Fruit fly (Drosophila melanogaster) ovary, adult (tissue): Measurements from ENCODE around the gene Pgm1.

ENCODE experiments used
- CG17801 ChIP-seq: fragments of 200-800 bp; optimal IDR thresholded peaks from 2 replicates; lab custom pipeline; 2019; ENCODE audit warnings: missing biosample characterization, mild to moderate bottlenecking, missing genetic modification characterization, moderate library complexity; ENCODE audit not compliant: partially characterized antibody

The Pgm1 gene

DNA sequence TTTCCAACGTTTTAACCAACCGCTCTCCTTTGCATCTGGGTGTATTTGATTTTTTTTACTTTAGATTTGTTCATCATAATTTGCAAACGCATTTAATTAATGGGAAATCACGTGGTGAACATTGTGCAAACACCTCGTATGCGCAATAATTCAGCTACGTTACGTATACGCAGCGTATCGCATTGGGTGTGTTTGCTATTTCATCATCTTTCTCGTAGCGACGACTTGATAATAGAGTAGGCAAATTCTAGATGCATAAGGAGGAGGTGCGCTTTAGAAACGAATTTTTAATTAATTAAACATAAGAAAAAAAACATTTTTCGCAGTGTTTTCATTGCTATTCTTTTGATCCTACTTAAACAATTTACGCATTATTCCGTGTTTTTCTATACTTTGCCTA is 25.3 kb upstream of the Pgm1 start:
- no peak for TF ChIP-seq CG17801 (GFP tag; lab: Kevin White, UChicago)

DNA sequence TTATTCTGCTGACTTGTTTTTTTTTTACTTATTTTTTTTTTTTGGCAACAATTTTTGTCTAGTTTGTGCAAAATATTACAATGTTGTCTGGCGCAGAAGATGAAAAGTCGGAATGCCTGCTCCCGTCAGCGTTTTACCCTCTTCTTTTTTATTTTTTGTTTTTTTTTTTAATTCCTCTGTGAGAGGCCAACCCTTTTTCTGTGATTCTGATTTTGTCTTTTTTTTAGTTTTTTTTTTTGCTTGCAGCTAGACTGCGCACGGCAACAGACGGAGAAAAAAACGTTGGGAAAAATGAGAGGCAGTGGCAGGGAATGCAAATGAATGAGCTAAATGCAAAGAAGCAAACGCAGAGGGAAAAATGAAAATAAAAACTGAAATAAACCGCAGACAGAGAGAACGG is 24.8 kb upstream of the Pgm1 start:
- TF ChIP-seq CG17801 (GFP tag; lab: Kevin White, UChicago) = no peak

DNA sequence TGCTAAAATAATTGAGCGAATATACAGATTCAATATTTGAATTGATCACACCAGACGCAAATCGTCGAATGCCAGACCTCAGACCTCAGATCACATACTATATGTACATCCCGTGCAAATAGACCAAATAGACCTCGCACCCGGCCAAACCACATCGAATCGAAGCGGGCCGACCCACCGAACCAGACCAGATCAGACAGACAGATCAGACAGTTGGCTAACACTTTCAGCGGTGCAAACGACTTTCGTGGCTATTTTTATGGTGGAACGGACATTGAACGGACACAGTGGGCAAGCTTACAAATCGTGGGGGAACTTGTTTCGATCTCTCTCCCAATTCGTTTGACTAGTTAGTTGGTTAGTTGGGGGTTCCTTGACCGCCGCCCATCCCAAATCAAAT is 23.4 kb upstream of the Pgm1 start:
- TF ChIP-seq CG17801 (GFP tag; lab: Kevin White, UChicago) = no peak

DNA sequence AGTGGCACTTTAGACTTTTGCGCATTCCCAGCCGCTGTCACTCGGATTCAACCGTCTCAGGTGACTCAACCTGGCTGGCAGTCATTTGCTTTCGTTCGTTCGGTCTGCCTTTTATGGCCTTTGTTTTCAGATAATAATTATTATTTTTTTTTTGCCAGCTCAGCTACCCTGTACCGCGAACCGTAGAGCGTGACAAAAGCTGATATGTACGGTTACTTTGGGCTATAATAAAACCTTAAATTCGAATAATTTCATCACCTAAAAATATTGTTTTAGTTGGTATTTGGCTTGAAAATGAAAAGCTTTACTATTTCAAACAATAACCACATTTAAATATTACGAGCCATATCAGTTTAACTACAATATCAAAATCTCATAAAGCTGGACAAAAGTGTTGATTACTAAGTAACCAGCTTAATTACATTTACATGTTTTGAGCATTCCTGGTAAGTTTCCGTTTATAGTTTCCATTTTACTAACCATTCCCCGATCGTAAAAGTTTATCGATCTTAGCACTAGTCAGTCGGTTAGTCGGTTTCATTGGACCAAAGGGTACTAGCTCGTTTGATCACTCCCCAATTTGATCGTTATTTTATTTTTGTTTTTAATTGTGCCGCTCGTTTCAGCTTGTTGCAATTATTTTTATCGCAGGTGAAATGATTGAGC is 22.7 kb upstream of the Pgm1 start:
- no peak for TF ChIP-seq CG17801 (GFP tag; lab: Kevin White, UChicago)

DNA sequence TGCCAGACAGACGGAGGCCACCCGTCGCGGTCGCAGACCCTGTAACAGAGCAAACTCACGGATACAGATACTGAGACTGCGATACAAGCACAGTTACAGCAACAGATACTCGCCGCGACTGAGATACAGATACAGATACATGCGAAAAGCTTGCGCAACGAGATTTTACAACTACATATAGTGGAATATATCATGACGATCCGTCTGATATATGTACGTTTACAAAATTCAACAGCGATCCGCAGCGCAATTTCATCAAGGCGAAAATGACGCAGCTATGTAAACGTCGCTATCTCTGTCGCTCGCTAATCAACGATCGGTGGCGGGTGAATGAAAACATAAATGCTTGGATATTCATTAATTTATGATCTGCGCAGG is 21.8 kb upstream of the Pgm1 start:
- TF ChIP-seq CG17801 (GFP tag; lab: Kevin White, UChicago) = no peak

DNA sequence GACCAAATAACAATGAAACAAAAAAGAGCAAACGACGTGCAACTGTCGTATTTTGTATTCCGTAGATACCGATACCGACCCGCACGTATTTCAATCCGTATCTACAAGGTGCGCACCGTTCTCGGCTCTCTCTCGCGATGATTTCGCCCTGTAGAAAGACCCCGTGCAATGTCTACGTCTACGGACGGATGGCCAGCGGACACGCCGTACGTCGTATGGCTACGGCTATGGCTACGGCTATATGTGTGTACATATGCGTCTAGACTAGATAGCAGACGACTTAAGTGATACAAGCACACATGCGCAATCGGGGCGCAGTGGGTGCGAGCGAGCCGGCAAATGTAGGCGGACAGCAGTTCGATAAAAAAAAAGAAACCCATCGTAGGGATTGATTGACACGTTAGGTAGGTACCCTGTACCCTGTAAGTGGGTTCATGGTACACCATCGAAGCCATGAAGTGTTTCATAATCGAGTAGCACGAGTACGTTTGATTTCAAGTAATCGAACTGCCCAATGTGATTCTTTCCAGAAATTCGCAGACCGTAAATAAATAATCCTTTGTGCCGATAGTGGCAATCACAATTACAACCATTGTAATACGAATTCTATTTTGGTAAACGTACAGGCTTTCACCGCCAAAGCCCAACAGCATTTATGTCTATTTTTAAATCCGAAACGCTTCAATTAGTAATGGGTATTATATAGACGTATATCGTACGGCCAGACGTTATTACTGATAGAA is 21.3 kb upstream of the Pgm1 start:
- no peak for TF ChIP-seq CG17801 (GFP tag; lab: Kevin White, UChicago)

DNA sequence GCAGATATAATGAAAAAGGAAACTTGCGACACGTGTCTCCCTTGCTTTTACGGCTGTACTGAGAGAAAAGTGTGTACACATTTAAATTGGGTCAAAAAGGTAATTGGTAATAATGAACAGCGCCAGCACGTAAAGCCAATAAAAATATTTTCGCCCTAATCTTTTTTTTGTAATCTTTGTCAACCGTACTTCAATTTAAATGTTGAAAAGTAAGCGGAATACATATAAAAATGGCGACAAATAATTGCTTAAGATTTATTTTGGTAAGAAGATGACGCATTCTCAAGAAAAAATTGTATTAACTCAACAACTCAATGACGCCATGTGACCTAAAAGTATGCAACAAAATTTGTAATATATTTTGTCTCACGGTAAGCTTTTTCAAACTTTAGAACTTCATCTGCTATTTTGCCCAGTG is 19.5 kb upstream of the Pgm1 start:
- no peak for TF ChIP-seq CG17801 (GFP tag; lab: Kevin White, UChicago)

DNA sequence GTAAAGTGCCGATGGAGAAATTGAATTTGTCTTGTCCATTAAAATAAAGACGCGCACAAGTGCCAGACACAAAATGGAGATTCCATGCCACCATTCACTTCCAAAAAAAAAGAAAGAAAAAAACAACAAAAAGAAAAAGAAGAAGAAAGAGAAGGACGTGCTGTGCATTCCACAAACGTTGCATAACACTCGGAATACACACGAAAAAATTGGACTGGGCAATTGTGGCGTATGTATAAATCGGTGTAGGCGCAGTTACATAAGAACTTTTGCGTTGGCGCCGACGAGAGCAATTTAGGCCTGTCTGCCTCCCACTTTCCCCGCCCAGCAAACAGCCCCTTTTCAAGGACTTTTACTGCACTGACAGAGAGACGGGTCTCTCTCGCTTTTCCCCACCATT is 19.0 kb upstream of the Pgm1 start:
- no peak for TF ChIP-seq CG17801 (GFP tag; lab: Kevin White, UChicago)

DNA sequence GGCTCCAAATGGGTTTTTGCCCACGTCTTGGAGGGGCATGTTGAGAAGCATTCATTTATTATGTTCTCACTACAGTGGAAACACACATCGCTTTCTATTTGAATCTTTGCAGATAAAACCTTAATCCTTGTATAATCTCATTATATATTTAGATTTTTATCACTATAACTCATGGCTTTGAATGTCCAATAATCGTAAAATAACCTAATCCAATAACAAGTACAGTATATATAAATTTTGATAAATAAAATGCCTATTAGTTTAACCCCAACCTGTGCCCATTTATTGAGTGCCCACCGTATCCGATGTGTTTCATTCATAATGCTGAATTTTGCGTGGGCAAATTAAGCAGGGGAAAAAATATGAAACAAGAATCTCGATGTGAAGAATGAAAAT is 18.2 kb upstream of the Pgm1 start:
- no peak for TF ChIP-seq CG17801 (GFP tag; lab: Kevin White, UChicago)

DNA sequence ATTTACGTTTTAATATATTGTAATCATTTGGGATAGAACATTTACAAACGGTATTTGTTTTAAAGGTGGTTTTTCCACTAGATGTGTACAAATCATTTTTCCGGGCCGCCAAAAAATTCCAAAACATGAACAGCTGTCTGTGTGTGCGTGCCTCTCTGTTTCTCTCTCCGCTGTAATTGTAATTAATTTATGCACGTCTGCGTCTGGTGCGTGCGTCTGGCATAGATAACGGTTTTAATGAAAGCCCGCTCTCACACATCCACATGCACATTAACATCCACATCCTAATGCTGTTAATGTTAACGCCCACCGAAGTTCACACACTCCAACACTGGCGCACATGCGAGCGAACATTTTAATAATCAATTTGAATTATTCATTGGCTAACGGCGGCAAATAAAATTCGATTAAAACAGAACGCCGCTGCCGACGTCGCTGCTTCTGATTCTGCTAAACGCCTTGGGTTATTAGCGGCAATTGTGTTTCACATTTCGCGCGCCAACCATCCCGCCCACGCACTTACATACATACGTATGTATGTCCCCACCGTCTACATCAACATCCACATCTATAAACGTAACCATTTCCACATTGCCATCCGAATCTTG is 17.7 kb upstream of the Pgm1 start:
- TF ChIP-seq CG17801 (GFP tag; lab: Kevin White, UChicago) = no peak

DNA sequence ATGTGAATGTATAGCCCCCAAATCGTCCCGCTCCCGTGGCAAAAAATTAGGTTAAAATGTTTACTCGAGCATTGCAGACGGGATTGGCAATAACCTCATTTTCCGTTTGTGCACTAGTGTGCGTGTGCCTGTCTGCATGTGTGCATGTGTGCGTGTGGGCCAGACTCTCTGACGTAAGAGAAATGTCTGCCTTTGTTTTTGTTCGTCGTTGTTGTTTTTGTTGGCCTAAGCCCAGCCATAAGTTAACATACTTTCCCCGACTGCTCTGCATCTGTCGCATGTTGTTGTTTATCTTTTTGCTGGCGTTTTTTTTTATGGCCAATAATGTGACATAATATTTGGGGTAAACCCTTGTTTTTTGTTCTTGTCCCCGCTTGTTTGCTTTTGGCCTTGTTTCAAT is 17.0 kb upstream of the Pgm1 start:
- no peak for TF ChIP-seq CG17801 (GFP tag; lab: Kevin White, UChicago)

DNA sequence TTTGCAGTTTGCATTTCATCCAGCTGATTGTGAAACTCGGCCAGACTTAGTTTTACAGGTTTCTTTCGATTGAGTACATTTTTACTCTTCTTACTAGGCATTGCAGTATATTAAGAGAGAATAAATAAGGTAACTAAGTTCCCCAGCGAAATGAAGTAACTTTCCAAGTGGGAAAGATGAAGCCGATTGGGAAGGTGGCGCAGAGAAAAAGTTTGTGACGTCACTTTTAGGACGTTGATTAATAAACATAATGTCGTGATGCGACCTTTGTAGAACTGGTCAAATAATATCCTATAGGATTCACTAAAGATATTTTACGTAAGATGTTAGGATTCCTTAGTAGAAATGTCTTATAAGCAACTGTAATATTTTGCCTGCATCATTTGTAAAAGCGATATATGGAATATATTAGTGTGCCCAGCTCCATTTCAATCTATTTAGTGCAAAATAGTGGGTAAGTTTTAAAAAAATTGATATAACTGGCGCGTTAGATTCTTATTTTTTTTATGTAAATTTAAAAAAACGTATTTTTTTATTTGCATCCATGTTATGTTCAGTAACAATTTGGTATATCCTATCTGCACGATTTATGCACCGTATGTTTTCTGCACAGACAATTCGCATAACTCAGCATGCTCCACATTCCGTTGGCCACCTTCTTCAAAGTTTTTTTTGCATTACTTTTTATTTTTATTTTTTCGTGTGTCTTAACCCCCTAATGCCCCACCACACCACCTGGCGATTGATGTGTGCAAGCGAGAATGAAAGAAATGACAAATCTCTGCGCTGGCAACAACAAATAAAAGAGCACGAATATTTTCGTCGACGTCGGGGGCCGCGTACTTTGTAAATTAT is 15.6 kb upstream of the Pgm1 start, which contains the start of gene CG32152:
Gene CG32152, minus strand, starts transcription at position 352 of the 855 bp plus-strand sequence.
- peak; percentile 94 for TF ChIP-seq CG17801 (GFP tag; lab: Kevin White, UChicago)

DNA sequence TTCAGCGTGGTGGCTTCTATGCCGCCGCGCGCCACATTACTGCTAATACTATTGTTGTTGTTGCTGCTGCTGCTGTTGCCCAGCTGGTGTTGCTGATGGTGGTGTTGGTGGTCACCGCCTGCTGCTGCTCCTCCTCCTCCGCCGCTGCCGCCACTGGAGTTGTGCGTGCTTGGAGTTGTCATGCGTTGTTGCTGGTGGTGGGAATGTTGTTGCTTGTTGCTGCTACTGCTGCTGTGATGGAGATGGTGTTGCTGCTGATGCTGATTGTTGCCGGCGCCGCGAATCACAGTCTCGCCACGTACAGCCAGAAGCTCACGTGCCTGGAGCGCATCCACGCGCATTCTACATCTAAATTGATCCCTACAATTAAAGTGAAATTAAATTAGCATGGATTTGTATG is 13.2 kb upstream of the Pgm1 start:
- TF ChIP-seq CG17801 (GFP tag; lab: Kevin White, UChicago) = no peak

DNA sequence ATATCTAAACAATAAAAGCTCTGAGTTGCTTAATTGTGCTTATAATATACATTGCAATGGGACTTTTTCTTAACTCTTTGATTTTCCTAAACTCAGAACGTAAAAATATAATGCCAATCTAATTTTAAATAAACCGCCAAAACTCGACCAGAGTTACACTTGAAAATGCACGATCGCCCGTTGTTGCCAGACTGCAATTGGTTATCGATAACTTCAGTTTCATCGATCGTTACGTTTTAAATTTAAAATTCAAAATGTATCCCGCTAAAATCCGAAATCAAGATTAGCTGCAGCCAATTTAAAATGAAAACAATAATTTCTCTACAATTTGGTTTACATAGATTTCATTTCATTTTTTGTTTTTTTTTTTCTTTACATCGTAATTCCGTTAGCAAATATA is 10.8 kb upstream of the Pgm1 start:
- no peak for TF ChIP-seq CG17801 (GFP tag; lab: Kevin White, UChicago)

DNA sequence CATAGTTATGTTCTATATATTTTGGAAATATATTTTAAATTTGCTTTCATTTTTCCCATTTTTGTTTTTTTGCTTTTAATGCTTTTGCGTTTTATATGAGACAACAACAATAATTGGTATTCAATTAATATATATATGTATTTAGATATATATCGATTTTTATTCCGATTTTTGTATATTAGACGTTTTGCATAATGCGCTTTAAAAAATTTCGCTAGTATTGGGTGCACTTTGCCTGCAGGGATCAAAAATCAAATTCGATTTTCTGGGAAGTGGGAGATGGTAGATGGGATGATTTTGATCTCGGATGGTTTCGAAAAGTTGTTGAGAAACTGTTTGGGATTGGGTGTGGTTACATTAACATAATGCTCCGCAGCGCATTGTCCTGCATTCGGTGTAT is 9.4 kb upstream of the Pgm1 start, which contains the start of gene CG5157:
Gene CG5157, minus strand, starts transcription at position 101 of the 400 bp plus-strand sequence.
- no peak for TF ChIP-seq CG17801 (GFP tag; lab: Kevin White, UChicago)
